1 fruit fly cellular context compared by ENCODE assay signal in the genomic region with DNA sequence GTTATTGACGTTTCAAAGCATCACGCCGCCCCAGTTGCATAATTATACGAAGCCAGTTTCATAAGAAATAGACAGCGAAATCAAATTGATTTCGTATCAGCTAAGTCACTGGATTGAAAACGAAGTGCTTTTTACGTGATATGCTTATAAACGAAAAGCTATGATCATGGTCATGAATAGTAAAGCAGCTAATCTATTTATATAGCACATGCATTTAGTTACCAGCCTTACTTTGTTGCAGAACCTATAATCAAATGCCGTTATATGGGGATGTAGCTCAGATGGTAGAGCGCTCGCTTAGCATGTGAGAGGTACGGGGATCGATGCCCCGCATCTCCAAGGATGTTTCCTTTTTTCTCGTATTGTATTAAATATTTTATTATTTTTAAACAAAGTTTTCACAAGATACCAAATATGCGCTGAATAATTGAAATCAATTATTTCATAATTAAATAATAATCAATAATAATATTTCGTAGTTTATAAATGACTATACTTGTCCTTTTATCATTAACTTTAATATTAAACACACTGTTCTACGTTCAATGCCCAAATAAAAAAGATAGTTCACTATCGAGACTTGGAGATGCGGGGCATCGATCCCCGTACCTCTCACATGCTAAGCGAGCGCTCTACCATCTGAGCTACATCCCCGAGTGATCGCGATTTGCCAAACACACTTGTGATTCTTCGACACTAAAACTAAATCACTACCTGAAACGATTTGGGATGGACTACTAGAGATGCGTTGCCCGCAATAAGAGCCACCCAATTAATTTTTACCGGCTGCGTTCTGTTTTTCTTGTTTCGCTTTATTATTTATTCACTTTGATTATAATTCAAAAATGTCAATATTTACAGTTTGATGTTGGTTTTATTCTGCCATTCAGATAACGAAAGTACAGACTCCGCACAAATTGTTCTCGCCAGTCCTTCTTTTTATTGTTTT.
TF ChIP-seq lines count a peak whose summit lies in the region.

No protein-coding gene starts in this region.

TF ChIP-seq in whole organism, embryonic, 481 proteins besides CTCF, POLR2A, EP300 and RAD21 (continued from another document and continues in another):
- TF ChIP-seq Gug (GFP tag; IDR thresholded peaks at IDR 0.05; lab: Robert Waterston, UW) = no peak
- no peak for TF ChIP-seq Dip2 (GFP tag; IDR thresholded peaks at IDR 0.05; lab: Robert Waterston, UW)
- TF ChIP-seq tna (GFP tag; IDR thresholded peaks at IDR 0.05; lab: Robert Waterston, UW; ENCODE audit: partially characterized antibody) = peak; percentile 59; the same call in 1 of the 2 replicates
- no peak for TF ChIP-seq E2f2 (GFP tag; IDR thresholded peaks at IDR 0.05; lab: Robert Waterston, UW)
- TF ChIP-seq otp (GFP tag; IDR thresholded peaks at IDR 0.05; lab: Robert Waterston, UW) = no peak
- TF ChIP-seq bowl (GFP tag; IDR thresholded peaks at IDR 0.05; lab: Robert Waterston, UW) = no peak
- no peak for TF ChIP-seq Sin3A (optimal IDR thresholded peaks at IDR 0.05; lab: Kevin White, UChicago)
- no peak for TF ChIP-seq her (GFP tag; optimal IDR thresholded peaks at IDR 0.05; lab: Kevin White, UChicago)
- no peak for TF ChIP-seq CG1832 (GFP tag; optimal IDR thresholded peaks at IDR 0.05; lab: Kevin White, UChicago)
- TF ChIP-seq CG6791 (GFP tag; IDR thresholded peaks at IDR 0.05; lab: Robert Waterston, UW; ENCODE audit: partially characterized antibody) = peak; percentile 78
- TF ChIP-seq sna (GFP tag; IDR thresholded peaks at IDR 0.05; lab: Robert Waterston, UW; ENCODE audit: partially characterized antibody) = peak; percentile 62; the same call in 1 of the 2 replicates
- no peak for TF ChIP-seq pan (optimal IDR thresholded peaks at IDR 0.05; lab: Kevin White, UChicago)
- no peak for TF ChIP-seq pan (GFP tag; optimal IDR thresholded peaks at IDR 0.05 in 1 of 2, IDR thresholded peaks at IDR 0.05 in 1 of 2)
- TF ChIP-seq CG5180 (GFP tag; optimal IDR thresholded peaks at IDR 0.05; lab: Kevin White, UChicago) = no peak
- TF ChIP-seq CG14860 (GFP tag; IDR thresholded peaks at IDR 0.05; lab: Robert Waterston, UW; ENCODE audit: partially characterized antibody) = peak; percentile 54
- TF ChIP-seq Elba2 (GFP tag; optimal IDR thresholded peaks at IDR 0.05; lab: Kevin White, UChicago) = no peak
- peak; percentile 76 for TF ChIP-seq amos (GFP tag; IDR thresholded peaks at IDR 0.05; lab: Robert Waterston, UW; ENCODE audit: partially characterized antibody)
- TF ChIP-seq CG12744 (GFP tag; optimal IDR thresholded peaks at IDR 0.05; lab: Kevin White, UChicago) = no peak
- no peak for TF ChIP-seq CG4328 (GFP tag; optimal IDR thresholded peaks at IDR 0.05; lab: Kevin White, UChicago)
- TF ChIP-seq Optix (GFP tag; IDR thresholded peaks at IDR 0.05; lab: Robert Waterston, UW) = no peak
- TF ChIP-seq jigr1 (GFP tag; IDR thresholded peaks at IDR 0.05; lab: Robert Waterston, UW) = no peak
- no peak for TF ChIP-seq mam (GFP tag; optimal IDR thresholded peaks at IDR 0.05; lab: Kevin White, UChicago)
- no peak for TF ChIP-seq CG4854 (GFP tag; optimal IDR thresholded peaks at IDR 0.05; lab: Kevin White, UChicago)
- no peak for TF ChIP-seq kay (GFP tag; optimal IDR thresholded peaks at IDR 0.05; lab: Kevin White, UChicago)
- TF ChIP-seq Usf (GFP tag; optimal IDR thresholded peaks at IDR 0.05; lab: Kevin White, UChicago) = no peak
- TF ChIP-seq Ets97D (GFP tag; optimal IDR thresholded peaks at IDR 0.05; lab: Kevin White, UChicago) = peak; percentile 6
- TF ChIP-seq TFAM (GFP tag; optimal IDR thresholded peaks at IDR 0.05; lab: Kevin White, UChicago) = no peak
- no peak for TF ChIP-seq ftz-f1 (GFP tag; optimal IDR thresholded peaks at IDR 0.05; lab: Kevin White, UChicago)
- TF ChIP-seq CG9876 (GFP tag; optimal IDR thresholded peaks at IDR 0.05; lab: Kevin White, UChicago) = no peak
- peak; percentile 63; the same call in 2 of the 3 replicates for TF ChIP-seq vnd (GFP tag; IDR thresholded peaks at IDR 0.05; lab: Robert Waterston, UW; ENCODE audit: partially characterized antibody)
- no peak for TF ChIP-seq usp (GFP tag; optimal IDR thresholded peaks at IDR 0.05; lab: Kevin White, UChicago)
- TF ChIP-seq lov (optimal IDR thresholded peaks at IDR 0.05; lab: Kevin White, UChicago) = no peak
- no peak for TF ChIP-seq lov (GFP tag; IDR thresholded peaks at IDR 0.05; lab: Robert Waterston, UW)
- TF ChIP-seq CG7987 (GFP tag; optimal IDR thresholded peaks at IDR 0.05; lab: Kevin White, UChicago) = no peak
- no peak for TF ChIP-seq zfh1 (GFP tag; IDR thresholded peaks at IDR 0.05; lab: Robert Waterston, UW)
- TF ChIP-seq unpg (GFP tag; optimal IDR thresholded peaks at IDR 0.05; lab: Kevin White, UChicago) = no peak
- TF ChIP-seq Sox100B (GFP tag; optimal IDR thresholded peaks at IDR 0.05; lab: Kevin White, UChicago) = no peak
- no peak for TF ChIP-seq CG32772 (GFP tag; IDR thresholded peaks at IDR 0.05; lab: Robert Waterston, UW)
- no peak for TF ChIP-seq fd64A (GFP tag; optimal IDR thresholded peaks at IDR 0.05; lab: Kevin White, UChicago)
- TF ChIP-seq HHEX (GFP tag; optimal IDR thresholded peaks at IDR 0.05; lab: Kevin White, UChicago) = no peak
- TF ChIP-seq CG2199 (GFP tag; IDR thresholded peaks at IDR 0.05; lab: Robert Waterston, UW) = 0 out of 3 replicates have a peak, but pooled peaks have one; percentile 7
- TF ChIP-seq CG5953 (GFP tag; IDR thresholded peaks at IDR 0.05; lab: Robert Waterston, UW) = no peak
- peak; percentile 64; the same call in 1 of the 3 replicates for TF ChIP-seq CG7963 (GFP tag; IDR thresholded peaks at IDR 0.05; lab: Robert Waterston, UW; ENCODE audit: partially characterized antibody)
- TF ChIP-seq HmgZ (tag; optimal IDR thresholded peaks at IDR 0.05; lab: Kevin White, UChicago) = no peak
- TF ChIP-seq Nf-YA (GFP tag; IDR thresholded peaks at IDR 0.05; lab: Robert Waterston, UW) = no peak
- no peak for TF ChIP-seq odd (GFP tag; optimal IDR thresholded peaks at IDR 0.05; lab: Kevin White, UChicago)
- no peak for TF ChIP-seq ems (GFP tag; optimal IDR thresholded peaks at IDR 0.05; lab: Kevin White, UChicago)
- TF ChIP-seq ttk (GFP tag; IDR thresholded peaks at IDR 0.05; lab: Robert Waterston, UW) = no peak
- TF ChIP-seq Antp (GFP tag; optimal IDR thresholded peaks at IDR 0.05; lab: Kevin White, UChicago) = no peak
- TF ChIP-seq CG30431 (GFP tag; optimal IDR thresholded peaks at IDR 0.05; lab: Kevin White, UChicago) = no peak
- peak; percentile 54 for TF ChIP-seq fd102C (GFP tag; optimal IDR thresholded peaks at IDR 0.05; lab: Kevin White, UChicago)
- TF ChIP-seq HmgD (GFP tag; optimal IDR thresholded peaks at IDR 0.05; lab: Kevin White, UChicago) = no peak
- no peak for TF ChIP-seq CG16815 (GFP tag; optimal IDR thresholded peaks at IDR 0.05; lab: Kevin White, UChicago)
- no peak for TF ChIP-seq oc (tag; optimal IDR thresholded peaks at IDR 0.05; lab: Kevin White, UChicago)
- TF ChIP-seq nau (GFP tag; optimal IDR thresholded peaks at IDR 0.05; lab: Kevin White, UChicago) = no peak
- TF ChIP-seq H2.0 (GFP tag; IDR thresholded peaks at IDR 0.05; lab: Robert Waterston, UW) = no peak
- TF ChIP-seq CG1529 (GFP tag; optimal IDR thresholded peaks at IDR 0.05; lab: Kevin White, UChicago) = no peak
- no peak for TF ChIP-seq CG2889 (GFP tag; IDR thresholded peaks at IDR 0.05; lab: Robert Waterston, UW)
- peak; percentile 79 for TF ChIP-seq salm (tag; optimal IDR thresholded peaks at IDR 0.05; lab: Kevin White, UChicago)
- no peak for TF ChIP-seq fd3F (GFP tag; optimal IDR thresholded peaks at IDR 0.05; lab: Kevin White, UChicago)
- TF ChIP-seq YL-1 (GFP tag; optimal IDR thresholded peaks at IDR 0.05; lab: Kevin White, UChicago) = no peak
- no peak for TF ChIP-seq CoRest (tag; optimal IDR thresholded peaks at IDR 0.05; lab: Kevin White, UChicago)
- no peak for TF ChIP-seq sqz (GFP tag; optimal IDR thresholded peaks at IDR 0.05; lab: Kevin White, UChicago)
- TF ChIP-seq CG18262 (tag; optimal IDR thresholded peaks at IDR 0.05; lab: Kevin White, UChicago) = no peak
- no peak for TF ChIP-seq MTF-1 (GFP tag; optimal IDR thresholded peaks at IDR 0.05; lab: Kevin White, UChicago; ENCODE audit: borderline replicate concordance)
- TF ChIP-seq nerfin-2 (GFP tag; IDR thresholded peaks at IDR 0.05; lab: Robert Waterston, UW; ENCODE audit: partially characterized antibody) = peak; percentile 64
- no peak for TF ChIP-seq klu (GFP tag; IDR thresholded peaks at IDR 0.05; lab: Robert Waterston, UW)
- no peak for TF ChIP-seq CG12659 (GFP tag; optimal IDR thresholded peaks at IDR 0.05; lab: Kevin White, UChicago)
- TF ChIP-seq Blimp-1 (GFP tag; optimal IDR thresholded peaks at IDR 0.05; lab: Kevin White, UChicago) = no peak
- no peak for TF ChIP-seq Mes4 (GFP tag; optimal IDR thresholded peaks at IDR 0.05; lab: Kevin White, UChicago)
- no peak for TF ChIP-seq Nf-YC (tag; optimal IDR thresholded peaks at IDR 0.05; lab: Kevin White, UChicago)
- no peak for TF ChIP-seq CG18764 (GFP tag; optimal IDR thresholded peaks at IDR 0.05; lab: Kevin White, UChicago)
- TF ChIP-seq Rfx (GFP tag; IDR thresholded peaks at IDR 0.05; lab: Robert Waterston, UW) = peak; percentile 39; the same call in 1 of the 2 replicates
- no peak for TF ChIP-seq CG4282 (GFP tag; optimal IDR thresholded peaks at IDR 0.05; lab: Kevin White, UChicago)
- no peak for TF ChIP-seq CG4424 (GFP tag; optimal IDR thresholded peaks at IDR 0.05; lab: Kevin White, UChicago)
- TF ChIP-seq CG18476 (GFP tag; optimal IDR thresholded peaks at IDR 0.05; lab: Kevin White, UChicago) = no peak
- TF ChIP-seq Sox102F (GFP tag; optimal IDR thresholded peaks at IDR 0.05; lab: Kevin White, UChicago) = no peak
- TF ChIP-seq CG4360 (GFP tag; IDR thresholded peaks at IDR 0.05; lab: Robert Waterston, UW) = no peak
- no peak for TF ChIP-seq NC2α (GFP tag; optimal IDR thresholded peaks at IDR 0.05; lab: Kevin White, UChicago)
- TF ChIP-seq Xrp1 (GFP tag; IDR thresholded peaks at IDR 0.05; lab: Robert Waterston, UW) = 0 out of 2 replicates have a peak, but pooled peaks have one; percentile 21
- TF ChIP-seq Gsc (GFP tag; IDR thresholded peaks at IDR 0.05; lab: Robert Waterston, UW) = no peak
- TF ChIP-seq GATAe (GFP tag; conservative IDR thresholded peaks at IDR 0.05; lab: Robert Waterston, UW) = no peak
- no peak for TF ChIP-seq CG14014 (GFP tag; IDR thresholded peaks at IDR 0.05; lab: Robert Waterston, UW)
- TF ChIP-seq dpn (GFP tag; optimal IDR thresholded peaks at IDR 0.05; lab: Kevin White, UChicago) = no peak
- TF ChIP-seq tup (GFP tag; optimal IDR thresholded peaks at IDR 0.05; lab: Kevin White, UChicago) = no peak
- TF ChIP-seq CG7271 (tag; optimal IDR thresholded peaks at IDR 0.05; lab: Kevin White, UChicago) = no peak
- no peak for TF ChIP-seq Dad (GFP tag; optimal IDR thresholded peaks at IDR 0.05; lab: Kevin White, UChicago)
- no peak for TF ChIP-seq sc (optimal IDR thresholded peaks at IDR 0.05; lab: Kevin White, UChicago)
- no peak for TF ChIP-seq sc (GFP tag; optimal IDR thresholded peaks at IDR 0.05; lab: Kevin White, UChicago)
- TF ChIP-seq CrebB (tag; optimal IDR thresholded peaks at IDR 0.05; lab: Kevin White, UChicago) = no peak
- no peak for TF ChIP-seq zfh2 (GFP tag; optimal IDR thresholded peaks at IDR 0.05; lab: Kevin White, UChicago)
- no peak for TF ChIP-seq pzg (GFP tag; optimal IDR thresholded peaks at IDR 0.05; lab: Kevin White, UChicago)
- TF ChIP-seq btn (GFP tag; optimal IDR thresholded peaks at IDR 0.05; lab: Kevin White, UChicago) = no peak
- no peak for TF ChIP-seq CG2202 (tag; optimal IDR thresholded peaks at IDR 0.05; lab: Kevin White, UChicago)
- TF ChIP-seq stc (GFP tag; IDR thresholded peaks at IDR 0.05; lab: Robert Waterston, UW) = no peak
- peak; percentile 11 for TF ChIP-seq lab (GFP tag; optimal IDR thresholded peaks at IDR 0.05; lab: Kevin White, UChicago)
- TF ChIP-seq CG2712 (tag; optimal IDR thresholded peaks at IDR 0.05; lab: Kevin White, UChicago) = peak; percentile 9
- TF ChIP-seq CG2678 (tag; optimal IDR thresholded peaks at IDR 0.05; lab: Kevin White, UChicago) = no peak
- no peak for TF ChIP-seq crc (GFP tag; optimal IDR thresholded peaks at IDR 0.05; lab: Kevin White, UChicago)
- no peak for TF ChIP-seq CG8388 (GFP tag; optimal IDR thresholded peaks at IDR 0.05; lab: Kevin White, UChicago)
- no peak for TF ChIP-seq Camta (GFP tag; optimal IDR thresholded peaks at IDR 0.05; lab: Kevin White, UChicago)
- TF ChIP-seq tio (GFP tag; optimal IDR thresholded peaks at IDR 0.05; lab: Kevin White, UChicago) = no peak
- TF ChIP-seq CG33213 (GFP tag; optimal IDR thresholded peaks at IDR 0.05; lab: Kevin White, UChicago) = no peak
- no peak for TF ChIP-seq CG8281 (tag; optimal IDR thresholded peaks at IDR 0.05; lab: Kevin White, UChicago)
- no peak for TF ChIP-seq CG31388 (GFP tag; optimal IDR thresholded peaks at IDR 0.05; lab: Kevin White, UChicago)
- TF ChIP-seq CG15696 (tag; optimal IDR thresholded peaks at IDR 0.05; lab: Kevin White, UChicago) = no peak
- no peak for TF ChIP-seq Sry-δ (GFP tag; optimal IDR thresholded peaks at IDR 0.05; lab: Kevin White, UChicago)
- no peak for TF ChIP-seq seq (GFP tag; IDR thresholded peaks at IDR 0.05; lab: Robert Waterston, UW)
- no peak for TF ChIP-seq en (GFP tag; optimal IDR thresholded peaks at IDR 0.05; lab: Kevin White, UChicago)
- TF ChIP-seq Ets65A (GFP tag; lab: Kevin White, UChicago) = peak; percentile 59
- no peak for TF ChIP-seq CG10462 (GFP tag; optimal IDR thresholded peaks at IDR 0.05; lab: Kevin White, UChicago)
- peak; percentile 39; the same call in 1 of the 2 replicates for TF ChIP-seq CG13287 (GFP tag; IDR thresholded peaks at IDR 0.05; lab: Robert Waterston, UW; ENCODE audit: partially characterized antibody)
- TF ChIP-seq CG10979 (tag; optimal IDR thresholded peaks at IDR 0.05; lab: Kevin White, UChicago) = no peak
- TF ChIP-seq NFAT (GFP tag; IDR thresholded peaks at IDR 0.05; lab: Robert Waterston, UW) = 0 out of 2 replicates have a peak, but pooled peaks have one; percentile 35
- TF ChIP-seq Dfd (GFP tag; optimal IDR thresholded peaks at IDR 0.05; lab: Kevin White, UChicago) = no peak
- no peak for TF ChIP-seq MBD-R2 (GFP tag; IDR thresholded peaks at IDR 0.05; lab: Robert Waterston, UW)
- no peak for TF ChIP-seq CG17361 (GFP tag; IDR thresholded peaks at IDR 0.05; lab: Robert Waterston, UW)
- no peak for TF ChIP-seq Hr3 (GFP tag; optimal IDR thresholded peaks at IDR 0.05; lab: Kevin White, UChicago)
- TF ChIP-seq CG9215 (GFP tag; IDR thresholded peaks at IDR 0.05; lab: Robert Waterston, UW) = no peak
- no peak for TF ChIP-seq Doc2 (GFP tag; IDR thresholded peaks at IDR 0.05; lab: Robert Waterston, UW)
- TF ChIP-seq CG5245 (GFP tag; optimal IDR thresholded peaks at IDR 0.05; lab: Kevin White, UChicago) = no peak
- no peak for TF ChIP-seq cwo (GFP tag; optimal IDR thresholded peaks at IDR 0.05; lab: Kevin White, UChicago)
- TF ChIP-seq cas (GFP tag; IDR thresholded peaks at IDR 0.05; lab: Robert Waterston, UW) = no peak
- no peak for TF ChIP-seq wdn (GFP tag; IDR thresholded peaks at IDR 0.05; lab: Robert Waterston, UW)
